Worm (Caenorhabditis elegans) whole organism, L4/young adult: Measurements from ENCODE around the gene D1054.3.

ENCODE experiments used
- dao-5 ChIP-seq: sonication (generic microtip); optimal IDR thresholded peaks from 2 replicates; lab custom pipeline; 2016; ENCODE audit warnings: missing genotype, missing genetic modification characterization, moderate library complexity, missing compliant biosample characterization
- him-1 ChIP-seq: sonication (generic microtip); optimal IDR thresholded peaks from 2 replicates; lab custom pipeline; 2016; ENCODE audit warnings: missing genotype, missing genetic modification reagents, missing genetic modification characterization, missing compliant biosample characterization

DNA sequence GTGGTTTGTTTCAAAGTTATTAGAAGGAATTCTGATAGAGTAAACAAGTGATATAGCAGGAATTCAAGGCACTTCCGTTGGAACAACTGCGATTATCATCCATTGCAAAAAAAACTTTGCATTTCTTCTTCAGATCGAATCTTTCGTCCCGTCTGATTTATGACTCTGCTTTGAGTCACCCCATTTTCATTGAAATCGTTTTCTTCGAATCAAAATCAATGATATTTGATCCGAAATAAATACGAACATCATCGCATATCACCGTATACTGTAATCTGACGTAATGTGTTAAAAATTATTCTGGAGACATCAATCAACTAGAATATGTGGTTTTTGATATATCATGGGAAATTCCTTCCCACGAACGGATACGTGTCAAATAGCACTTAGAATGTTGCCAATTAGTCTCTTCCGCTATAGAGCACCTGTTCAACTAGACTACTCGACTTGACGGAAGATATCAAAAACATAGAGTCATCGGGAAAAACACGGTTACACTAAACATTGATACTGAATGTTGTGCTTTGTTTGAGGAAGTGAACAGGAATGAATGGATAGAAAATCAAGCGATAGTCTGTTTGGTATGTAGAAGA lies 40.3 kb upstream of the D1054.3 start:
- TF ChIP-seq him-1 (tag; lab: Kevin White, UChicago) = no peak
- TF ChIP-seq dao-5 (tag; lab: Kevin White, UChicago) = no peak
